Fruit fly (Drosophila melanogaster): ENCODE measurements around the gene CG13077.

The CG13077 gene

DNA sequence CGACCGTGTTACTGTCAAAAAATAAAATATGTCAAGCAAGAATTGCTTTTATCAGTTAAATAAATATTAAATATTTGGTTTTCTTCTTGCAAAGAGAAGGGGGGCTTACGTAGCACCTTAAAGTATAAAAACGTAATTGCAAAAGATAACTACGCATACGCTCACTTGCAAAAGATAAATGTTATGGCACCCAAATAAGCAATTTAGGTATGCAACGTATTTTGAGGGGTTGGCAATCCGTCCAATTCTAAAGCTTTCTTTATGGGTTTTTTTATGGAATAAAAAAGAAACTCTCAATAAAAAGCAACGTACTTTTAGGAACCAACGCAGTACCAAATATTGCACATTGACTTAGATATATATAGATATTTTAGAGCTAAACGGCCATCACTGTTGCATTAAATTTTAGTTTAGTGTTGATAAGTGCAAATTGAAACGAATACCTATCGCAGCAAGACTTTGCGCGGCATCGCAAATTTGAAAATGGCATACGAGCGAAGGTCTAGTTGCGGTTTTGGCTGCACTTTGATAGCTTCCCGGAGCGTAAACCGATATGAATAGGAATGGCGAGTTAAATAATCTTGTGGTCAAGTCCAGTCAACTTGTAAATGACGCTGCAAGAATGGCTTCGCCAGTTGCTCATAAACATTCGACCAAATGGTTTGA is at the start of gene CG13077:
CG13077 (plus strand) TSS at position 631 of the 666 bp plus-strand sequence.
- TF ChIP-seq CG17801 (GFP tag; optimal IDR thresholded peaks at IDR 0.05; ENCODE audit: partially characterized antibody) = no peak

DNA sequence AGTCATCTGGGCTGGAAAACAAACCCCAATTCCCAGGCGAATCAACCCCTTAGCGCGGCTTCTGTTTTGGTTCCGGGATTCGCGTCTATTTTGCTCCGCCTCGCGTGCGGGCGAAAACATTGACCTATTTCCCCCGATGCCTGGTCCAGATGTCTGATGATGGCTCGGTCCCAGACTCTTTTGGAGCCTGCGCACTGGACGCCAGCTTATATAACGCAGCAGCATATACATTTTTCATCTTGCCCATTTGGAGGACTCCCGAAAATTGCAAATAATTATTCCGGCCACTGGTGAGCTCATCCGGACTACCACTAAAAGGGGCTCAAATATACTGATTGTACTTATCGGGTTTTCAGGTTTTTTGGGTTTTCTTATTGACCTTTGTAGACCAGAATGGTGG is 49.6 kb upstream of the CG13077 start:
- TF ChIP-seq CG17801 (GFP tag; optimal IDR thresholded peaks at IDR 0.05; ENCODE audit: partially characterized antibody) = no peak

DNA sequence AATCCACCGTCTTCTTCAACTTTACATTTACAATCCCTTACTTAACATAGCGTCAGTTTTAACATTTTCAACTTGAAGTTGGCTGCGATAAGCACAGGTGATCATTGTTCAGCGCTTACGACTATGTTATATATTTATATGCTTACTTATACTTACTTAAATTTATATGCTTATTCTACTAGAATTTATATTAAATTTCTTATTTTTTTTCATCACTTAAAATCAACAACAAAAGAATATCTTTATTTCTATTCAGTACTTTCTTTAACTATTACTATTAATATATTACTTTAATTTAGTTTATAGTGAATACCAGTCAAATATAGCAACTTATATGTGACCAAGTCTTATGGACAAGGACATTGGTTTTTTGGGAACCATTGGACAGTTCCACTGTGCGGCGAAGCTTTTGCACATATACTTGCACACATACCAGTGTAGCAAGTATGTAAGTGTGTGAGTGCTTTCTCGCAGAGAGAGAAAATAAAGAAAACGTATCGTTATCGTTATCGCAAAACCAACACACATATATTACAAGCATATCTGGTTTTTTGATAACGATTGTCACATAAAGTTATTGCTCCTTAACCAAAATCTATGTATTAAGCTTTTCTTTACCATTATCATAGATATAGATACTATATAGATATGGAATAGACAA is 48.4 kb upstream of the CG13077 start, which contains the start of gene Hasp:
Hasp (minus strand) TSS at position 51 of the 661 bp plus-strand sequence.
- no peak for TF ChIP-seq CG17801 (GFP tag; optimal IDR thresholded peaks at IDR 0.05; ENCODE audit: partially characterized antibody)

DNA sequence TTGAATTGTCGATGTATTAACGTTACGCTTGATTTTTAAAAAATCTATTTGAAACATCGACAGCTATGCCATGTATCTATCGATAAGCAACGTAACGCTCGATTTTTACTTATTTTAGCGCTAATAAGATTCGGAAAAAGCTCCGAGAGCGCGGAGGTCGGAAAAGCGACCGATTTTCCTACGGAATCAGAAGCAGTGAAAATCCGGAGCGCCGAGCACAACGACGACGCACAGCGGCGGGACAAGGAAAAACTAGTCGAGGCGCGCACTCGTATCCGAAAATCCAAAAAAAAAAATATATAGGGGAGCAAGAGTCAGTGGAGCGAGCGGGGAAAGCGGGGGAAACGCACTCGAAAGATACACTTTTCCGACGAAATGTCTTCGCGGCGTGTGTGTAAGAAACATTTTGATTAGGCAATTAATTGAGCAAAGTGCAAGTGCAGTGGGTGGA is 47.0 kb upstream of the CG13077 start, which contains the start of gene CG10132:
CG10132 (plus strand) TSS at position 189 of the 451 bp plus-strand sequence.
- no peak for TF ChIP-seq CG17801 (GFP tag; optimal IDR thresholded peaks at IDR 0.05; ENCODE audit: partially characterized antibody)

DNA sequence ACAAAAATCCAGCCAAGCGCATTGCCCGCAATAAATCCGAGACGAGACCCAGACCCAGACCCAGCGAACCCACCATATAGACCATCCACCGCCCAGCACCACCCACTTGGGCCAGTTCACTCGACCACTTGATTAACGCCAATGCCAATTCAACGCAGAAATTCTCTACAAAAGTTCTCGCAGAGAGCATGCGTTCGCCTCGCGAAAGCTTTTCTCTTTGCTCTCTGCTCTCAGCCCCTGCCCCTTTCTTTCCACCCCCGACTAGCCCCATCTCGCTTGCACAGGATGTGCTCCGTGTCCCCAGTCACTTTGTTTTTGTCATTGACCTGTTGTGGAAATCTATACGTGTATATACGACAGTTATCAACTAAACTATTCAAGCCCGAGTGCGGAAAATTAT is 46.1 kb upstream of the CG13077 start:
- no peak for TF ChIP-seq CG17801 (GFP tag; optimal IDR thresholded peaks at IDR 0.05; ENCODE audit: partially characterized antibody)

DNA sequence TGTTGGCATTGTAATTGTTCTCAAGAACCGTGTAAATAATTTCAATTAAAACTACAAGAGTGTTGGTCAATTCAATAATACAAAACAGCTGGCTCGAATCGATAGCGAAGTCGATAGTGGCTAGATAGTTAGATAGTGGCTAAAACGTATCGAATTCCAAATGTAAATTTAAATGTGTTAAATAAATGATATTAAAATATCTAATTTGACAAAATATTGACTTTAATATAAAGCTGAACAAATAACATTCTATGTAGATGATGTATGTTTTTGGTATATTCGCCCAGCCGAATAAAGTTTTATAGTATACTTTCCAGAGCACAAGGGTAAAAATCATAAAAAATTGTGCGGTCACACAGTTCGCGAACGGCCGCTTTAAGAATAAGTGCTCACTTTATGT is 39.3 kb upstream of the CG13077 start, which contains the start of the genes Dpm1 and CG10137:
Dpm1 (minus strand) TSS at position 53 of the 400 bp plus-strand sequence.
CG10137 (plus strand) TSS at position 371 of the 400 bp plus-strand sequence.
- peak; percentile 57 for TF ChIP-seq CG17801 (GFP tag; optimal IDR thresholded peaks at IDR 0.05; ENCODE audit: partially characterized antibody)

DNA sequence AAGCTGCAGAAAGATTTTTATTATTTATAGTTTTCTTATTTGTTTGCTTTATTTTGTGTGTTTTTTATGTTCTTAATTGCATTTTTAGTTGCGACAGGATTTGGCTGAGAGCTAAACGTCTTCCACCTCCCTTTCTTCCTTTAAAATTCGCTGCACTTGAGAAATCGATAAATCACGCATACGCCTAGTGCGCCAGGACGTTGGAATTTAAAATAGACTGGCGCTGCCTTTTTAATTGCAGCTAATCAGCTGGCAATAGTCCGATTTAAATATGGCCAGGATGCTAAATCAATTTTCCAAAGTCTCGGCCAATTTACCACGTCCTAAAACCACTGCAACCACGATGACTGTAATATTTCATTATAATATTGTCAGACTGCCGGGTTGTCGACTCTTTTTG is 38.8 kb upstream of the CG13077 start:
- TF ChIP-seq CG17801 (GFP tag; optimal IDR thresholded peaks at IDR 0.05; ENCODE audit: partially characterized antibody) = no peak

DNA sequence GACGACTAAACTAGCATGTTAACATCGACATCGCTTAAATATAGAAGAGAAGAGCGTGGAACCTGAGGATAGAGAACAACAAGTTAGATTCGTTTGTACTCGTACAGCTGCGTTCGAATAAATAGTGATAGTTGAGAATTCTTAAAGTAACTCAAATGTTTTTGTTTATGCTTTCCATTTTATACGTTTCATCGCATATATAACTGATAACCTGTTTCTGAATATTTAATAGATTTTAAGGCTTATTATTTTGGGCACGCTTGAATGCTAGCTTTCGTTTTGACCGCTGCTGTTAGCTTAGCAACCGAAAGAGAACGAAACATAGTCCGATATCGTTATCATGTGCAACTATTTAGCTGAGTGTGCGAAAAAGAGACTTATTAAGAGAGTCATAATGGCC is 37.4 kb upstream of the CG13077 start:
- TF ChIP-seq CG17801 (GFP tag; optimal IDR thresholded peaks at IDR 0.05; ENCODE audit: partially characterized antibody) = peak; percentile 99

DNA sequence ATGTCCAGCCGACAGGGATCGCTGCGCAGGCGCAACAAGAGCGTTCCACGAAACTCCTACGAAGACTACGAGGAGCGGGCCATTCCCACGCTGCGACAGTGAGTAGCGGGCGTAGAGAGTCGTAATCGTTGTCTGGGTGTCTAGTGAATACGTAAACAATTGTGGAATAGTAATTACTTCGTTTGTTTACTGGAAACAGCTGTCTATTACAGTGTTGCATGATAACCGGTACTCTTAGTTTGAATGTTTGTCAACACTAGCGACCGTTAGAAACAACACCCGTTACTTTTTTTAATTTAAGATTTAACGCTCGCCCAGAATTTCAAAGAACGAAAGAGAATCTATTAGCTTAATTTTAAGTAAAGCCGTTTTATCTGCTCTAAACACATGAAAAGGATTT is 35.6 kb upstream of the CG13077 start, which contains the start of gene CG10165:
CG10165 (minus strand) TSS at position 214 of the 400 bp plus-strand sequence.
- peak; percentile 20 for TF ChIP-seq CG17801 (GFP tag; optimal IDR thresholded peaks at IDR 0.05; ENCODE audit: partially characterized antibody)

DNA sequence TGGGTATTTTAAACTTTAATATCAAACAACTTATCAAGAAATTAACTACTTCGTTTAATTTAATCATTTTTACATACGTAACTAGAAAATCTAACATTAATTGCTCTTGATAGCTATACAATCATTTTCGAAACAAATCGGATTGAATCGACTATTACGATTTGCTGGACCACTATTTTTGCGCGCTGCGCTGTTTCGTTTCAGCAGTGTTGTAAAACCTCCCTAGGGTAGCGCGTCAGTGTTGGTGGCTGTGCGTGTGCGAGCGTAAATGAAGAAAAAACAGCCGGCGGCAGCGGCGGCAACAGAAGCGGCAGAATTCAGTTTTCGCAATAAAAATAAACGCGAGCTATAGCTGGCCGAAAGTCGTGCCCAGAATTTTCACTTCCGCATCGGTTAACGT is 32.4 kb upstream of the CG13077 start, which contains the start of gene CG33116:
CG33116 (plus strand) TSS at position 233 of the 400 bp plus-strand sequence.
- peak; percentile 80 for TF ChIP-seq CG17801 (GFP tag; optimal IDR thresholded peaks at IDR 0.05; ENCODE audit: partially characterized antibody)

DNA sequence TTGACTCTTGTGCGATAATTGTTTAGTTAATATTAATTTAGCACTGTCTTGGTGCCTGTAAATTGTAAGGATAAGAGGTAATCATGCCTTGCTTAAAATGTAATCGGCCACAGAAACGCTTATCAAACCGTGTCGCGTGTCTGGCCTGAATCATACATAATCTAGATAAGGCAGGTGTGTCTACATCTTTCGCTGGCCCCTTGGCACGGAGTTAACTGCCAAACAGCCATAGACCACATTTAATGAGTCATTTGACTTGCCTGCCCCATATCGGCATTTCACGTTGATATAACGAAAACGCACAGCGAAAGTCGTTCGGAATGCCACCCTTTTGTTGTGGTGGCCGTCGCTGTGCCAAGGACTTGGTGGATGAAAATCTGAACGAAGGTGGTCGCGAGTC is 30.4 kb upstream of the CG13077 start, which contains the start of gene CG31697:
CG31697 (plus strand) TSS at position 215 of the 400 bp plus-strand sequence.
- TF ChIP-seq CG17801 (GFP tag; optimal IDR thresholded peaks at IDR 0.05; ENCODE audit: partially characterized antibody) = no peak

DNA sequence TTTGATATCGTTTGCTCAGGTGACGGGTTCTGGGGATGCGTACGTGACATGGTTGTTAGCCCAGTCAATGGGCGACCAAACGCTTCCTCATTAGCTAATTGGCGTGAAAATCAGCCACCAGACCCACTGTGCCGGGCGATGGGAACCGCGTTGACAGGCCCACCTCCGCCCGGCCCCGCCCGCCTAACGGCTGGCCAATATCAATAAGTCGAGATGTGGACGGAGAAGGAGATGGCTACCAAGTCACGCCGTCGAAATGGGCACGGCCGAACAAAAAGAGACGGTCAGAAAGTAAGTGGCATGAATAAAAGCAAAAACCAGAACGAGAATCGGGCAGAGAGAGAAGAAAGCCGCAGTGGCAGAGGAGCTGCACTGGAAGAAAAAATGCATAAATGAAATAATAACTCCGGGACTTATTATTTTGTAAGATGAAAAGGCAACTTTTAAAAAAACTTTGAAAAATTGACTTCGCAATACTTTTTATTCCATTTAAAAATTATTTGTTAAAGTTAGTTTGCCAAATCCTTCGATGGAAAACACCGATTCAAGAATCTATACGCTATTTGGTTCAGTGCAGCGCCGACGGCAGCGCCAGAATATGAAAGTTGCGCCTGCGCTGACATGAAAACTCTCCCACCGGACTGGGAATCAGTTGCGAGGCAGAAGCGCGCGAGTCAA is 27.7 kb upstream of the CG13077 start, which contains the start of gene CG13082:
CG13082 (plus strand) TSS at position 647 of the 678 bp plus-strand sequence.
- TF ChIP-seq CG17801 (GFP tag; optimal IDR thresholded peaks at IDR 0.05; ENCODE audit: partially characterized antibody) = no peak

DNA sequence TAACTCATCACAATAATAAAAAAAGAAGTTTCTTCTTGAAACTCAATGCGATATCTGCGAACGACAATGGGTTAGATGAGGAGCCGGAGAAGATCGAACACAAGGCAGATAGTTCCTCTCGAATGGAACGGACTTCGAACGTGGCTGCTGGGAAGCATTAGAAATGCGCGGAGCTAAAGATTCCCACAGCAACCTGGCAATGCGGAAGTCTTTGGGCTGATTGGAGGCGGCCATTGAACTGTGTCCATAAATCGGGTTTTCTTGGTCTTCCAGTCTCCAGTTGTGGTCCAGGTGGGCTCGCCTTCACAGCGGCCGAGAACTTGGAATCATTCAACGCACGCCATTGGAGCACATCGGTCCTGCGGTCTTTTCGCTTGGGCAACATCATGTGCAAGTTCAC is 25.4 kb upstream of the CG13077 start, which contains the start of gene CG13081:
CG13081 (plus strand) TSS at position 301 of the 400 bp plus-strand sequence.
- TF ChIP-seq CG17801 (GFP tag; optimal IDR thresholded peaks at IDR 0.05; ENCODE audit: partially characterized antibody) = no peak

DNA sequence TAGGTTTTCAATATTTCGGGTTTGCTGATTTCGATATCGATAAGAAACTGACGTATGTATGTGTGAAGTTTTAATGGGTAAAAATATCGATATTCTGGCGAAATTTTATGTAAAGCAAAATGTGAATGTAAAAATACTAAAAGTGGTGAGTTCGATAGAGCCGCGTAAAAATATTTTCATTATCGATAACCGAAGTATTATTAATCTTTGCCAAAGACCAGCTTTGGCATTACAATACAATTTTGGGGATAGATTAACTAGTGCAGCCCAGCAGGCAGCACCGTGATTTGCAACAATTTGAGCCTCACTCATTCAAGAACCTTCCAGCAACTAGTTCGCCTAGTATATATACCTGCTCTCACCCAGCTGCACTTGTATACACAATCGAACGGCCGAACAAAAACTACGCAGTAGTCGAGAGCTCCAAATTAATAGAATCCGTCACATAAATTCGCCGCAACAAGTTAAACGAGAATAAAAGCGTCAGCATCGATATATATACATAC is 23.3 kb upstream of the CG13077 start:
- no peak for TF ChIP-seq CG17801 (GFP tag; optimal IDR thresholded peaks at IDR 0.05; ENCODE audit: partially characterized antibody)

All from ovary, adult (tissue).